Worm (Caenorhabditis elegans): ENCODE data around the gene F18C5.10.

ce11 chrII:6562203-6562867 lies 1.1 kb upstream of the F18C5.10 start:
- TF ChIP-seq ref-1 (GFP tag; conservative IDR thresholded peaks at IDR 0.05): no peak
- TF ChIP-seq med-1 (GFP tag; optimal IDR thresholded peaks at IDR 0.05; ENCODE audit: insufficient read depth): no peak
- TF ChIP-seq flt-1 (GFP tag; IDR thresholded peaks at IDR 0.05): no peak
- no peak for TF ChIP-seq klf-2 (GFP tag; conservative IDR thresholded peaks at IDR 0.05)
